Worm (Caenorhabditis elegans): ENCODE results near the gene Y57A10C.8.

The Y57A10C.8 gene

DNA sequence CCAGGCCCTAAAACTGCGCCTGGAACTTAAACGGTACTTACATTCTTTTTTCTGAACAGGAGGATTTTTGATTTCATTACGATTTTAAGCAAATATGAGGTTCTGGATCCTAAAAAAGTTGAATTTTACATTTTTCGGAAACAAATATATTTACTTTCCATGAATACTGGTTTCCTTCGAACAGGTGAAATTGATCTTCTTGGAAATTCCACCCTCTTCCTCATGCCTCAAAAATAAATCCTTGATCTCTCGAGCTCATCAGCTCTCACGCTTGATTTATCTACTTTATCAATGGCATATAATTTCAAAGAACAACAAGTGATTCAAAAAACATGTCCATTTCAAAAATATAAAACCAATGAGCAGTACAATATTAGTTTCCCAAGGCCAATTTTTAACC lies 42.2 kb downstream of the Y57A10C.8 start:
- TF ChIP-seq ceh-22 (tag; optimal IDR thresholded peaks at IDR 0.05): no peak
- no peak for TF ChIP-seq zip-5 (tag; optimal IDR thresholded peaks at IDR 0.05)

DNA sequence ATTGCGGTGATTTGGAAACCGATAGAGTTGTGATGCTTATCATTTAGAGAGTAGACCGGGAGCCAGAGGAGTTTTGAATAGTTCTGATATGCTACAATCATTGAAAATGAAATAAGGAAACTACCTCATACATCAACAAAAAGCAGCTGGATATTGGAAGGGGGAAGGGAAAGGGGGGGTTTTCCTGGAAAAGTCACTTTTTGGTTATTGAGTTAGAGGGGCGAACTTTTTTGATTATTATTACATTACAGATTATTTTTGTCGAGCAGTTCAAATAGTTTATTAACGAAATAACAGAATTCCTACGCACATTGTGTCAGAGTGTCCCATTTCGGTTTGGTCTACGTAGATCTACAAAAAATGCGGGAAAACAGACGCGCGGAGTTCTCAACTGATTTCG lies 42.9 kb downstream of the Y57A10C.8 start, which contains the start of gene sre-42:
TSS of gene sre-42 (minus strand) at position 101 of the 400 bp plus-strand sequence.
- TF ChIP-seq gmeb-2 (tag; optimal IDR thresholded peaks at IDR 0.05) (no peak), dmd-4 (tag; optimal IDR thresholded peaks at IDR 0.05; ENCODE audit: borderline replicate concordance) (no peak), unc-55 (GFP tag; optimal IDR thresholded peaks at IDR 0.05) (no peak), sox-4 (tag; optimal IDR thresholded peaks at IDR 0.05) (no peak), ceh-18 (tag; optimal IDR thresholded peaks at IDR 0.05) (no peak), nhr-232 (tag; optimal IDR thresholded peaks at IDR 0.05) (no peak), ztf-16 (tag; optimal IDR thresholded peaks at IDR 0.05) (no peak), zip-5 (tag; optimal IDR thresholded peaks at IDR 0.05) (no peak), hlh-30 (tag; optimal IDR thresholded peaks at IDR 0.05; ENCODE audit: insufficient read depth) (no peak), madf-2 (tag; optimal IDR thresholded peaks at IDR 0.05) (no peak), ceh-24 (tag; optimal IDR thresholded peaks at IDR 0.05) (no peak), mec-3 (tag; optimal IDR thresholded peaks at IDR 0.05; ENCODE audit: borderline replicate concordance) (no peak), lim-6 (tag; optimal IDR thresholded peaks at IDR 0.05) (no peak), rnt-1 (tag; optimal IDR thresholded peaks at IDR 0.05) (no peak), dve-1 (tag; optimal IDR thresholded peaks at IDR 0.05) (no peak), unc-86 (tag; optimal IDR thresholded peaks at IDR 0.05) (no peak), pha-4 (tag; optimal IDR thresholded peaks at IDR 0.05) (no peak), ets-4 (tag; optimal IDR thresholded peaks at IDR 0.05) (no peak), syd-9 (tag; optimal IDR thresholded peaks at IDR 0.05) (no peak), hlh-6 (tag; optimal IDR thresholded peaks at IDR 0.05) (no peak)

DNA sequence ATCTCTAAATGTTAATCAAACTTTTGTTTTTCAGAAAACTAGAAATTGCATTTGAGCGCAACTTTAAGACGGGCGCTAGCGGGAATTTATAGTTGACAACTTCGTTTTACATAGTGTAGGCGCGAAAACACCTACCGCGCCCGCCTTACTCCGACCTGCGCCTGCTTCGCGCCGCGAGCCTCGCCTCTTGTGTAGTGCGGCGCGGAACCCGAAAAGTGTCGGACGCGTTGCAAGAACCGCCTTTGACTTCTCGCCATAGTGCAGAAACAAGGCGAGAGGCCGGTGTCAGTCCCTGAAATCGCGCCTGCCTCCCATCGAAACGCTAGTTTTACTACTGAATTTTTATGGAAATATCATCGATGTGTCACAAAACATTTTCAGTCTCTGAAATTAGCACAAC lies 43.8 kb downstream of the Y57A10C.8 start:
- TF ChIP-seq ceh-45 (GFP tag; IDR thresholded peaks at IDR 0.05): no peak
- no peak for TF ChIP-seq ttx-3 (tag; optimal IDR thresholded peaks at IDR 0.05)
- no peak for TF ChIP-seq hlh-13 (GFP tag; optimal IDR thresholded peaks at IDR 0.05)
- TF ChIP-seq ceh-31 (tag; optimal IDR thresholded peaks at IDR 0.05): no peak
- no peak for TF ChIP-seq ceh-9 (tag; optimal IDR thresholded peaks at IDR 0.05)
- TF ChIP-seq lin-11 (tag; optimal IDR thresholded peaks at IDR 0.05): no peak
- TF ChIP-seq elt-4 (tag; optimal IDR thresholded peaks at IDR 0.05): no peak
- TF ChIP-seq hlh-8 (tag; optimal IDR thresholded peaks at IDR 0.05): no peak
- no peak for TF ChIP-seq hlh-30 (tag; optimal IDR thresholded peaks at IDR 0.05; ENCODE audit: insufficient read depth)
- no peak for TF ChIP-seq ceh-6 (GFP tag; optimal IDR thresholded peaks at IDR 0.05)
- TF ChIP-seq elt-2 (tag; optimal IDR thresholded peaks at IDR 0.05): no peak
- TF ChIP-seq lim-6 (tag; optimal IDR thresholded peaks at IDR 0.05): no peak
- no peak for TF ChIP-seq sox-4 (tag; optimal IDR thresholded peaks at IDR 0.05)
- no peak for TF ChIP-seq unc-55 (GFP tag; optimal IDR thresholded peaks at IDR 0.05)
- no peak for TF ChIP-seq pqm-1 (tag; optimal IDR thresholded peaks at IDR 0.05)
- no peak for TF ChIP-seq eyg-1 (tag; optimal IDR thresholded peaks at IDR 0.05)
- TF ChIP-seq sdc-2 (tag; optimal IDR thresholded peaks at IDR 0.05): no peak

DNA sequence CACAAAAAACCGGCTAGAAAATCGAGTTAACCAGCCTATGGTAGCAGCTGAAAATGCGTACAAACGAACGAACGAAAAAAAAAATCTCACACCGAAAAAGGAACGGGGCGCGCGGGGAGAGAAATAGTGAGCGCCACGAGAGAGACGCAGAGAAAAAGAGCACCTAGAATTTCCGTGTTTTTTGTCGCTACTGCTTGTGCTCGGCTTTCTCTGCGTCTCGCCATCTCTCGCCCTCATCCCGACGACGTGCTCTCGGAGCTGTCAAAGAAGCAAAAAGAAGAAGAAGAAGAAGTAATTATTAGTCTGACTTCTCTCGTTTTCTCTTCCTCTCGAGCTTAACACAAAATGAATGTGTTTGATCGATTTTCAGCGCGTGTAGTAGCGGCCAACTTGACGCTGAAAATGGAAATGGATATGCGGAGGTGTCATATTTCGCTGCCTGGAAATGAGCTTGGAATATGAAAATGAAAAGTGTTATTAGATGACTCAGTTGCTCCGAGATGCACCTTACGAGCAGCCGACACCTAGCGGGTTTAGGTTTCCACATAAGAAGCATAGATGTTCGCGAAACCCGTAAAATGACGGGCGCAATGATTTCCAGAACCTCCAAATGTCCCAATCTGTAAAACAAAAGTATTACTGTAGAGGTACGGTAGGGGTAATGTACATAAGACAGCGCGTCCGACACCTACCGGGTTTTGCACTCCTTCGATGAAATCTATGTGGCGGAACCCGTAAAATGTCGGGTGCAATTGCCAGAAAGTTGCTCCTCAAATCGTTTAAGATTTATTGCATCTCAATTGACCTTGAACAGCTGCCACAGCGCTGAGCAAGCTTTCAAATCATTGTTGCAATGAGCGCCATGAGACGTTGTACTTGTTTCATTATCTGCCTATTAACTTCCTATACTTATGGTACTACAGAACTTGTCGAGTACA lies 46.7 kb downstream of the Y57A10C.8 start, which contains the start of gene btb-14:
TSS of gene btb-14 (plus strand) at position 839 of the 938 bp plus-strand sequence.
- TF ChIP-seq ceh-30 (tag; optimal IDR thresholded peaks at IDR 0.05) (no peak), hlh-6 (tag; optimal IDR thresholded peaks at IDR 0.05) (no peak), ceh-19 (GFP tag; optimal IDR thresholded peaks at IDR 0.05) (no peak), nhr-11 (tag; optimal IDR thresholded peaks at IDR 0.05) (no peak), npax-4 (tag; optimal IDR thresholded peaks at IDR 0.05) (no peak), hlh-30 (tag; optimal IDR thresholded peaks at IDR 0.05; ENCODE audit: insufficient read depth) (no peak), ceh-31 (tag; optimal IDR thresholded peaks at IDR 0.05) (peak; percentile 2), ceh-48 (tag; optimal IDR thresholded peaks at IDR 0.05) (peak; percentile 11), odd-2 (tag; optimal IDR thresholded peaks at IDR 0.05) (no peak), ref-2 (tag; optimal IDR thresholded peaks at IDR 0.05) (no peak), dmd-4 (tag; optimal IDR thresholded peaks at IDR 0.05; ENCODE audit: borderline replicate concordance) (no peak), dve-1 (tag; optimal IDR thresholded peaks at IDR 0.05) (no peak), unc-55 (GFP tag; optimal IDR thresholded peaks at IDR 0.05) (no peak), elt-2 (tag; optimal IDR thresholded peaks at IDR 0.05) (no peak), pag-3 (tag; optimal IDR thresholded peaks at IDR 0.05; ENCODE audit: borderline replicate concordance) (no peak)

Measured in whole organism, late embryonic.